Worm (Caenorhabditis elegans) whole organism, early embryonic: ENCODE data around the gene K12B6.9.

Source experiments
- B0310.2 ChIP-seq: sonication (generic microtip); optimal IDR thresholded peaks from 2 replicates; lab custom pipeline; 2016; ENCODE audit warnings: mild to moderate bottlenecking, missing genetic modification characterization, missing compliant biosample characterization
- F13C5.2 ChIP-seq: sonication (generic microtip); optimal IDR thresholded peaks from 2 replicates; lab custom pipeline; 2017; ENCODE audit warnings: mild to moderate bottlenecking, missing genetic modification characterization, inconsistent platforms, missing compliant biosample characterization
- aly-1 ChIP-seq: sonication (generic microtip); optimal IDR thresholded peaks from 2 replicates; lab custom pipeline; 2016; ENCODE audit warnings: missing genetic modification characterization, missing compliant biosample characterization
- ama-1 ChIP-seq: fragments of 150-350 bp; optimal IDR thresholded peaks from 2 replicates; lab custom pipeline; 2014
- ceh-13 ChIP-seq: fragments of 200-800 bp; sonication (Bioruptor generic); optimal IDR thresholded peaks from 2 replicates; lab custom pipeline; 2018; ENCODE audit warnings: mild to moderate bottlenecking, missing genetic modification characterization, missing compliant biosample characterization
- ceh-36 ChIP-seq: sonication (generic microtip); optimal IDR thresholded peaks from 2 replicates; lab custom pipeline; 2016; ENCODE audit warnings: missing genetic modification characterization, inconsistent platforms, missing compliant biosample characterization
- ets-7 ChIP-seq: sonication (generic microtip); optimal IDR thresholded peaks from 2 replicates; lab custom pipeline; 2016; ENCODE audit warnings: missing genotype, missing genetic modification characterization, missing compliant biosample characterization
- flt-1 ChIP-seq: fragments of 200-800 bp; sonication (Bioruptor generic); IDR thresholded peaks from 2 replicates; pipeline ENCODE4 v1.3.6; 2022; ENCODE audit warnings: missing genetic modification characterization, missing compliant biosample characterization
- hmbx-1 ChIP-seq: sonication (generic microtip); optimal IDR thresholded peaks from 2 replicates; lab custom pipeline; 2016; ENCODE audit warnings: mild to moderate bottlenecking, missing genetic modification characterization, missing compliant biosample characterization
- hmg-4 ChIP-seq: fragments of 200-800 bp; sonication (Bioruptor generic); optimal IDR thresholded peaks from 2 replicates; lab custom pipeline; 2018; ENCODE audit warnings: mild to moderate bottlenecking, missing genetic modification characterization, missing compliant biosample characterization
- hnd-1 ChIP-seq: sonication (generic microtip); optimal IDR thresholded peaks from 2 replicates; lab custom pipeline; 2016; ENCODE audit warnings: missing genetic modification characterization, missing compliant biosample characterization
- pes-1 ChIP-seq: fragments of 200-800 bp; sonication (Bioruptor generic); IDR thresholded peaks from 2 replicates; pipeline ENCODE4 v1.3.6; 2022; ENCODE audit warnings: missing genetic modification reagents, missing genetic modification characterization, missing compliant biosample characterization
- scrt-1 ChIP-seq: fragments of 200-800 bp; sonication (Bioruptor generic); IDR thresholded peaks from 2 replicates; pipeline ENCODE4 v1.3.6; 2022; ENCODE audit warnings: missing genetic modification characterization, missing compliant biosample characterization
- sea-1 ChIP-seq: fragments of 200-800 bp; sonication (Bioruptor generic); conservative IDR thresholded peaks from 2 replicates; pipeline ENCODE4 v1.3.6; 2022; ENCODE audit warnings: missing genetic modification characterization, missing compliant biosample characterization
- tbx-11 ChIP-seq: fragments of 200-800 bp; sonication (Bioruptor generic); IDR thresholded peaks from 2 replicates; pipeline ENCODE4 v1.3.6; 2022; ENCODE audit warnings: missing genetic modification characterization, missing compliant biosample characterization
- tbx-37 ChIP-seq: fragments of 200-800 bp; sonication (Bioruptor generic); conservative IDR thresholded peaks from 2 replicates; pipeline ENCODE4 v1.3.6; 2022; ENCODE audit warnings: missing genetic modification reagents, missing genetic modification characterization, missing compliant biosample characterization
- tra-4 ChIP-seq: sonication (generic microtip); optimal IDR thresholded peaks from 2 replicates; lab custom pipeline; 2017; ENCODE audit warnings: missing genetic modification characterization, missing compliant biosample characterization

K12B6.9 gene

DNA sequence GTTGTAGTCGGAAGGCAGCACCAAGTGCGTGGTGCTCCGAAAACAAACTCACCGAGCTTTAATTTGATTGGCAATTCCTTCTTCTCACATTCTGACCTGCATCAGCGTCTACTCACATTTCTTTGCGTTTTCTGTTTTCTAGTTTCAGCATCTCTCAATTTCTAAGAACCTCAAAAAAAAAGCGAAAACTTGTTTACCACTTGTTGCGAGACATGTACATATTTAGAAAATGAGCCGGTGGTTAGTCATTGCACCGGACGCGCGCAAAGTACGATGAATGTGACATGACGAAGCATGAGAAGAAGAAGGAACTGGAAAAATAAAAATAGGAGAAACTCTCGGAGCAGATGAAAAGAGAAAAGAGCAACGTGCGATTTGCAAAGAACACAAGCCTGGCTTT lies 47.8 kb downstream of the K12B6.9 start:
- TF ChIP-seq pes-1 (GFP tag; lab: Robert Waterston, UW) (no peak), F13C5.2 (tag; lab: Kevin White, UChicago) (no peak), hmbx-1 (tag; lab: Kevin White, UChicago) (no peak), hnd-1 (tag; lab: Kevin White, UChicago) (no peak), B0310.2 (no peak), aly-1 (tag; lab: Kevin White, UChicago) (no peak), tra-4 (tag; lab: Kevin White, UChicago) (no peak), hmg-4 (GFP tag; lab: Kevin White, UChicago) (no peak), ceh-36 (tag; lab: Kevin White, UChicago) (no peak), scrt-1 (no peak), flt-1 (no peak), ama-1 (lab: Kevin White, UChicago) (no peak)

DNA sequence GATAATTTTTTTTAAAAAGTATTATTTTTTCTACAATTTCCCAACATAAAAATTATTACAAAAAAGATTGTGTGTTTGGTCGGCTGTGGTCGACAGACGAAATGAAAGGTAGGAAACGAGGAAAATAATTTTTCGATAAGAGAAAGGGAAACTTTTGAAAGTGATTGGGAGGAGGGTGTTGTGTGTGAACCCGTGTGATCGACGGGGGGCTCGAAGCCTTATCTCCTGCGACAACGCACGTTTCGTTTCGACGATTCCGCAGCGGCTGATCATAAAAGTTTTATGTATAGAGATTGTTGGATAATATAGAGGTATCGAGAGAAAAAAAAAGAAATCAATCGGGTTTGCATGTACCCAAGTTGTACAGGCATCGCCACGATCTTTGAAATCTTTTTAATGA lies 49.2 kb downstream of the K12B6.9 start:
- TF ChIP-seq hmbx-1 (tag; lab: Kevin White, UChicago) (no peak), ama-1 (lab: Kevin White, UChicago) (no peak), ceh-13 (GFP tag; lab: Kevin White, UChicago) (no peak), tbx-11 (GFP tag; lab: Robert Waterston, UW) (no peak), sea-1 (GFP tag; lab: Robert Waterston, UW) (no peak), ets-7 (tag; lab: Kevin White, UChicago) (no peak), hnd-1 (tag; lab: Kevin White, UChicago) (no peak), tbx-37 (GFP tag; lab: Robert Waterston, UW) (no peak), F13C5.2 (tag; lab: Kevin White, UChicago) (no peak), tra-4 (tag; lab: Kevin White, UChicago) (no peak), hmg-4 (GFP tag; lab: Kevin White, UChicago) (no peak), aly-1 (tag; lab: Kevin White, UChicago) (no peak), flt-1 (no peak), B0310.2 (no peak)
